Worm (Caenorhabditis elegans) whole organism, L2 larva: ENCODE measurements around the gene ztf-17.

Experiments used
- F13H6.1 ChIP-seq: sonication (generic microtip); optimal IDR thresholded peaks from 2 replicates; lab custom pipeline; 2016; ENCODE audit warnings: missing genetic modification characterization, missing compliant biosample characterization
- dmd-4 ChIP-seq: sonication (generic microtip); optimal IDR thresholded peaks from 2 replicates; lab custom pipeline; 2017; ENCODE audit warnings: missing biosample characterization, missing genetic modification characterization
- egl-27 ChIP-seq: sonication (generic microtip); optimal IDR thresholded peaks from 3 replicates; lab custom pipeline; 2017; ENCODE audit warnings: missing biosample characterization, missing genetic modification reagents, missing genetic modification characterization
- nhr-25 ChIP-seq: fragments of 150-350 bp; sonication (generic microtip); optimal IDR thresholded peaks from 3 replicates; lab custom pipeline; 2014; ENCODE audit warnings: missing biosample characterization, missing genetic modification characterization
- skn-1 ChIP-seq: sonication (generic microtip); optimal IDR thresholded peaks from 2 replicates; lab custom pipeline; 2017; ENCODE audit warnings: missing biosample characterization, missing genetic modification characterization
- snpc-4 ChIP-seq: fragments of 150-350 bp; optimal IDR thresholded peaks from 2 replicates; lab custom pipeline; 2014; ENCODE audit warnings: missing biosample characterization, missing genetic modification characterization
- unc-62 ChIP-seq: fragments of 150-350 bp; optimal IDR thresholded peaks from 2 replicates; lab custom pipeline; 2014; ENCODE audit warnings: missing biosample characterization, missing genetic modification reagents, missing genetic modification characterization

DNA sequence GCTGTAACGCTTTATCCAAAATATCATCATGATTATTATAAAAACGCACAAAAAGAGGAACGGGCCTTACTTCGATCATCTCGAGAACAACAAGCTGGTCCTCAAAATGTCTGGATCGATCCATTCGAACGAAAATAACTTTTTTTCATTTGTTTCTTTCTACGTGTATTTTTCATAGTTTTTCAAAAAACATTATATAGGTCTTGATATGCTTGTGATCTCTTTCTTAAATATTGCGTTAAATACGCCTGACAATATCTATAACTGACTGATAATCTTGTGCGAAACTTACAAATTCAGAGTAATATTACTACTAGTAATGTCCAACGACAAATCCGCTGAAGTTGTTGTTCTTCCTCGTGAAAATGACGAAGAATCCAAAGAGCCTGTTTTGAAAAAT, 11.9 kb downstream of the ztf-17 start, which contains the start of gene sds-22:
- TF ChIP-seq F13H6.1 (tag; lab: Kevin White, UChicago) (no peak), dmd-4 (tag; lab: Kevin White, UChicago) (no peak), snpc-4 (no peak), skn-1 (tag; lab: Kevin White, UChicago) (no peak), unc-62 (no peak), egl-27 (tag; lab: Kevin White, UChicago) (no peak), nhr-25 (tag; lab: Kevin White, UChicago) (no peak)
